Worm (Caenorhabditis elegans) whole organism, dauer: Measurements from ENCODE around the gene cyk-1.

ENCODE experiments used
- unc-62 ChIP-seq: sonication (generic microtip); optimal IDR thresholded peaks from 2 replicates; lab custom pipeline; 2017; ENCODE audit warnings: missing biosample characterization, missing genetic modification reagents, missing genetic modification characterization

cyk-1 gene

DNA sequence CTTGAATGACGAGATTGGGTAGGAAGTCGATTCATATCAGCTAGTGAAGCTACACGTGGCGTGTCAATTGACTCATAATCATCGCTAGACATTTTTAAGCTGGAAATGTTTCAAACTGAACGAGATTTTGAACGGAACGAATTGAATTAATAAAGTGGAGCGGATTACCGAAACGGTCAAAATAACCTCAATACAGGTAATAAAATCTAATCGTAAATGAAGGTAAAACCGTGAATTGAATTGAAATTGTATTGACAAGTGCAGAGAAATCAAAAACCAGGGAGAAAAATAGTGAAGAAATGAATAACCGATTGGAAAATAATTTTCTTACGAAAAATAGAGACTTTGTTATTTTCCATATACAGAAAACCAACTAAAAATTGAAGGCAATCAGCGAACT, at the start of gene cyk-1:
Gene cyk-1 (minus strand): TSS at position 101 of the 400 bp plus-strand sequence.
- no peak for TF ChIP-seq unc-62 (GFP tag; lab: Kevin White, UChicago)

DNA sequence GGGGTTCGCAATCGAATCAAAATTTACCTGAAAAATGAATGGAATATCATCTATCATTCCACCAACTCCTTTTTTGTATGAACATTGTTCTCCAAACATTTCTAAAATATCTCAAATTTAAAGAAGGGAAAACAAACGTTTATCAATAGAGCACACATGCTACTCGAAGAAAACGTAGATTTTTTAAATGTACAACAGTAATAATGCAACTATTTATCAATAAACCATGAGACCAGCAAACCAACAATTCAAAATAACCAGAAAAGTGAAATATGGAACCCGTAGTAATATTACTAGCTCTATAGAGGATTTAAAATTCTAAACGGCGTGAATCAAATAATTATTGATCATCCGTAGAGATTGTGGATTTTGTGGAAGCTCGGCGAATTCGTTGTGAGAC, 49.7 kb upstream of the cyk-1 start, which contains the start of gene ZK418.6:
Gene ZK418.6 (minus strand): TSS at position 101 of the 400 bp plus-strand sequence.
- no peak for TF ChIP-seq unc-62 (GFP tag; lab: Kevin White, UChicago)

DNA sequence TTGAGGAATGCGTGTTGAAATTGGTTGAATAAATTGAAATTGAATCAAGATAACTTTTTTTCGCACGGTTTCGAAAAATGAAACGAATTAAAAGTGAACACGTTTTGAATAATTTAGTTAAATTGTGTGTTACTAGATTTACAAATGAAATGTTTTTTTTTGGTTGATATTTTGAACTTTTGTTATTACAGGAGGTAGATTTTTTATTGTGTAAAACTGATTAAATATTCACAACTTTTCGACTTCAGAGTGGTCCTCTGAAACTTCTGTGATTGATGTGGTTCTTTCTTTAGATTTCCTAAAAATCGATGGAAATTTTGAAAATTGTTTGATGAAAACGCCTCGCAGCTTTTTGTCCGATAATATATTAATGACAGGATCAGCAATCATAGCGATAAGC, 47.4 kb upstream of the cyk-1 start, which contains the start of gene ZK418.13:
Gene ZK418.13 (minus strand): TSS at position 101 of the 400 bp plus-strand sequence.
- no peak for TF ChIP-seq unc-62 (GFP tag; lab: Kevin White, UChicago)

DNA sequence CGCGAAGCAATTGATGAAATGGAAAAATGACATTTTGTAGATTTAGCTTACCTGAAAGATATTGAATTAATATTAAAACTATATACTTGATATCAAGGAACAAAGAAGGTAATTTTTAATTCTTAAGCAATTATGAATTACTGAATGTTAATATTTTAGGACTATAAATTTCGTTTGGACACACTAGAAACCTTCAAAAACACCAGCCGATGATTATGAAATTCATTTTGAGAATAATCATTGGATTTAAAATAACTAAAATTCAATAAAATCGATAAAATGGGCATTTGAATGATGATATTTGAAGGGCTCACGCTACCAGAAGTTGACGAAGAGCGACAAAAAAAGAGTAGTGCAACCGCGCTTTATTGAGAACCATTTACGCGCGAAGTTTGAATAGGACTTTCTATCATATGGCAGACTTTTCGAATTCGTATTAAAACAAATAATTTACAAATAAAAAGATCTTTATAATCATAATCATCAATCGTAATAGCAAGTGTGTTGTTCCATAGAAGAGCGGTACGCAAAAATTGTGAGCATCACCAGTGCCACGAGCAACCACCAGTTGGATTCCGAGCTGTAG, 44.9 kb upstream of the cyk-1 start, which contains the start of gene ZK418.5:
Gene ZK418.5 (minus strand): TSS at position 51 of the 586 bp plus-strand sequence.
- TF ChIP-seq unc-62 (GFP tag; lab: Kevin White, UChicago), result no peak

DNA sequence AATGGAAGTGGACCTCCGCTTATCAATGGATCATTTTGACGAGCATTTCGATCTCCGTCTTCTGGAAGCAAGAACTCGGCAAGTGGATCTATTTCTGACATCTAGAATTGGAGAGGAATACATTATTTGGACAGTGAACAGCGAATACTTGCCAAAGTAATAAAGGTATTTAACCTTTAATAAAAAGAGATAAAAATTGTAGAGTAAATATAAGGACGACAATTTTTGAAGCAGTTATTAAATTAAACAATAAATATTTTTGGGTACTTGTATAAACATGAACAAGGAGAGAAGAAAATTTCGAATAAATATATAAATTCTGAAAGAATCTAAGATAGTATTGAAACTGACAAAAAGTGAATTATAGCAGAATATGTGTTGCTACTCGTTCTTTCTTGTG, 43.4 kb upstream of the cyk-1 start, which contains the start of gene lin-37:
Gene lin-37 (minus strand): TSS at position 101 of the 400 bp plus-strand sequence.
- no peak for TF ChIP-seq unc-62 (GFP tag; lab: Kevin White, UChicago)

DNA sequence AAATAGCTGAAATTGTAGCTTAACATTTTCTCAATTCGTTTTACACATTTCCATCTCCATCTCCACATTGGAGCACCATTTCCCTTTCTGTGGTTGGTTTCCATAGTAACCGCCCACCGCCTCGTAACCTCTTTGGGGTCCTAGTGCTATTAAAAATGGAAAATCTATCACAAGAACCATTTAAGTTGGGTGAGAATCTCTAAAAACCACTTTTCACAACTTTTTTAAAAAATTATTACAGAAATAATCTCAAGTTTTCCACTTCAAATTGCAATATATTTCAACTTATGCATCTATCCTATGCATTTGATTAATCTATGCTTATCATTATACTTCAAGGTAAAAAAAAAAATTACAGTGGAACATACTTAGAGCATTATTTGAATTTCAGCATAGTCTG, 41.0 kb upstream of the cyk-1 start, which contains the start of gene tmem-17:
Gene tmem-17 (plus strand): TSS at position 301 of the 400 bp plus-strand sequence.
- TF ChIP-seq unc-62 (GFP tag; lab: Kevin White, UChicago), result no peak

DNA sequence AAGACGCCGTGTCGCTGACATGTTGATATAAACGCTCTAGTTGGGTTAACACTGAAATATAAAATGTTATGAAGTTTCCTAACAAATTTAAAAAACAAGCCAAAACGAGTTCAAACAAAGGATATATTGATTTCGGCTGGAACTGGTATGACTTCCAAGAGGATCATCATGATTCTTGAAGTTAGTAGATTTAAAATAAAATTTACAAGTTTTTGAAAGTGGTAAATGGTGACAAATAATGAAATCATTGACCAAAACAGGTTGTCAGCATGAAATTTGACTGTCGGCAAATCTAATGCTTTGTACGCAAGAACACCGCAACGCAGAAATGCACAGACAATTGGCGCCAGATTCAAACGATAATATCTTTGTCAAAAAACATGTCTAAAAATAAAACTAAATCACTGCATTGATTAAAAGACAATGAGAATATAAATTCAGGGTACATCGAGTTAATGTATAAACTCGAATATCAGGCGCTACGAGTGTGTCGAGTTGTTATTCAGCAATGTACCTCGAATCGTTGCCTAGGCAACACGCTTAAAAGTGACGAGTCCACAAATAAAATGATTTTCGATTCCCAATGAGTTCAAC, 39.6 kb upstream of the cyk-1 start, which contains the start of the genes ubc-18 and R01H2.8:
Gene ubc-18 (minus strand): TSS at position 51 of the 594 bp plus-strand sequence.
Gene R01H2.8 (plus strand): TSS at position 544 of the 594 bp plus-strand sequence.
- TF ChIP-seq unc-62 (GFP tag; lab: Kevin White, UChicago), result no peak

DNA sequence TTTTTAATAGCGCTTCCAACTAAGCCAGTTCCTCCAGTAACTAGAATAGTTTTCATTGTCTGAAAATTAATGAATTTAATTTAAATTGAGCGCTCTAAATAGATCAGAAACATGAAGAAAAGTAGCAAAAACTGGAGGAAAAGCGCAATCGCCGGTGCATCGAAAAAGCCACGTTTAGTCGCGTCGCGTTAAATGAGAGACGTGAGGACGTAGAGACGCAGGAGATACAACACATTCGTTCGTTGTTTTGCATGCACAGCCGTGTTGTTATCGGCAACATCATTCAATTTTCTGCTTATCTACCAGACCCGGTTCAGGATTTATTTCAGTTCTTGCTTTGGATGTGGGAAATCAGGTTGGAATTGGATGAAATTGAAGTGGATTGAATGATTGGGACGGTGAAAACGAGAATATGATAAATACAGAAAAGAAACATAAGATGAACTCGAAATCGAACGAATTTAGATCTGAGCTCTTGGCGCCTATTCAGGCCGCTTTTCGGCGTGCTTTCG, 38.4 kb upstream of the cyk-1 start, which contains the start of gene ger-1:
Gene ger-1 (minus strand): TSS at position 93 of the 512 bp plus-strand sequence.
- no peak for TF ChIP-seq unc-62 (GFP tag; lab: Kevin White, UChicago)

DNA sequence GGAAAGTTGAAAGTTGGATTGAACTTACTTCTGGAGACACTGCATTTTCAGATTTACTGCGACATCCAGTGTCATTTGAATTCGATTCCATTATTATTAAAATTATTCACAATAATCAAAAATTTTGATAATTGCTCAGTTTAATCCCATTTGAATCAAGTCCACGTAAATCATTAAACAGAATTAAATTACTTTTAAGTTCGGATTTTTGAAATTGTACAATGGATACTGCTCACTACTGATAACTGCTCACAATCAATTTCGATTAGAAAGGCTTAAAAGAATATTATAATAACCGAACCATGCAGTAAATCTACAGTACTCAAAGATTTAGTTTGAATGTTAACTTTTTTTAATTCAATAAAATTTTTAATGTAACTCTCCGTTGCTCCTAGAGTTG, 35.2 kb upstream of the cyk-1 start, which contains the start of gene R01H2.4:
Gene R01H2.4 (minus strand): TSS at position 101 of the 400 bp plus-strand sequence.
- TF ChIP-seq unc-62 (GFP tag; lab: Kevin White, UChicago), result no peak

DNA sequence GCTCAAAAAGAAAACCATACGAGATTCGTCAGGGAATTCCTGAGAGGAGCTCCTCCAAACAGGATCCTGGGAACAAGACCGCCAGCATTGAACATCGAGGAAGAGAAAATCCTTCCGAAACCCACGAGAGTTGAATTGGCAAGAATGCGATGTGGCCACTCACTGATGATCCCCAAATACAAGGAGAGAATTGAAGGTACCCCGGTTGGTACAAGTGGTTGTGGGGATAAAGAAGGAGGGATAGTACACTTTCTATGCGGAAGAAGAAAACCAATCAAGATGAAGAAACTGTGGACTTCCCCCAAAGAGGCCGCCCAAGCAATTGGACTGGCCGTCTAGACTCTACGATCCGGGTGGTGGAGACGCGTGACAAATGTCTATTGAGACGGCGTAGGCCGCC, 34.1 kb upstream of the cyk-1 start:
- TF ChIP-seq unc-62 (GFP tag; lab: Kevin White, UChicago), result no peak

DNA sequence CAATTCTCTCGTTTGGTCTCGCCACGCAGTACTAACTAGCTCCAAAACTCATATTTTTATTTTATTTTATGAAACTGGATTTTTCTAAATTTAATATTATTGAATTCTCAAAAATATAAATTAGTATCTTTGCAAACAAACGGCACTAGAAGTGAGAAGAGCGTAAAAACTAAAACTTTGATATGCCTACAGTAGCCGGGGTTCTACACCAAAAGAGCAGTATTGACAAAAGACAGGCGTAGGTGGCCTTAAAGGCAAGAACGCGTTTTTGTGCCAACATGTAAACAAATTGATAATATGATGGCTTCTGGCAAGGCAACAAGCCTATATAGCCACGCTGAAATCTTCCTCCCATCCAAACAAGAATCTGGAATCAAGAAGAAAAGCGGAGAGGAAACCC, 33.6 kb upstream of the cyk-1 start, which contains the start of gene R01H2.1:
Gene R01H2.1 (plus strand): TSS at position 301 of the 400 bp plus-strand sequence.
- TF ChIP-seq unc-62 (GFP tag; lab: Kevin White, UChicago), result no peak

DNA sequence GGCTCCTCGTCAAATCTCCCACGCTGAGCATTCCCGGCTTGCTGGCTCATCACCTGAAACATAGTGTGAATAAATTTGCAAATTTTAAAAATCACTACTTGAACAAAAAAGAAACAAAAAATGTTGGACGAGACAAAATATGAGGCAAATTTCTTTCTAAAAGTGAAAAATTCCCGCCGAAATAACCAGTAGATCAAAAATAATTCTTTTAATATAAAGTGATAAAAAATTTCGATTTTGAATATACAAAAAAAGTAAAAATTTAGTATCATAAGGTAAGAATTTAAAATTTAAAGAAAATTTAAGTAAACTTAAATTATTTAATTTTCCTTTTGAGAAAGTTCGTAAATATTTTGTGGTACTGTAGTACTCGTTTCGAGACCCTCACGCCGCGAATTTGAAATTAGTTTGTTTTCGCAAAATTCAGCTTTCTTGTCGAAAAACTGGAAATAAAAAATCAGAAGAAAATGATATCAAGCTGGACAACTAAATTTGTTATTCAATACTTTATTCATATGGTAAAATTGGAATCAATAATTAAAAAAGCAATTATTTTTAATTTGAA, 31.6 kb upstream of the cyk-1 start, which contains the start of gene egg-2:
Gene egg-2 (minus strand): TSS at position 53 of the 565 bp plus-strand sequence.
- no peak for TF ChIP-seq unc-62 (GFP tag; lab: Kevin White, UChicago)

DNA sequence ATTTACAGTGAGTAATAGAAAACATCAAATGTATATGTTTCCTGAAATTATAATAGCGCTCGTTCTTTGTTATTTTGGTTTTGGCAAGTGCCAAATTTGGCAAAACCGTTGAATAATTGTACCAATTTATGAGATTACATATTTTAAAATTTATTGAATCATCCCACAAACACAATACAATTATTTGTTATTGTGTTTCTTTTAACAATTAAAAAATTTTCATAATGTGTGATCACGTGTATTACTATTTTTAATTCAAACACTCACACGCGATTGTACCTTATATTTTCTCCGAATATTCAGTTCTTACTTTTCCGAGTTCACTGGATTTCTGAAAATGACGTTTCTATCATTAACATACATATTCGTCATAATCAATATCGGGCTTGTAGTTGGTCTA, 27.2 kb upstream of the cyk-1 start, which contains the start of gene R01H2.2:
Gene R01H2.2 (plus strand): TSS at position 301 of the 400 bp plus-strand sequence.
- no peak for TF ChIP-seq unc-62 (GFP tag; lab: Kevin White, UChicago)

DNA sequence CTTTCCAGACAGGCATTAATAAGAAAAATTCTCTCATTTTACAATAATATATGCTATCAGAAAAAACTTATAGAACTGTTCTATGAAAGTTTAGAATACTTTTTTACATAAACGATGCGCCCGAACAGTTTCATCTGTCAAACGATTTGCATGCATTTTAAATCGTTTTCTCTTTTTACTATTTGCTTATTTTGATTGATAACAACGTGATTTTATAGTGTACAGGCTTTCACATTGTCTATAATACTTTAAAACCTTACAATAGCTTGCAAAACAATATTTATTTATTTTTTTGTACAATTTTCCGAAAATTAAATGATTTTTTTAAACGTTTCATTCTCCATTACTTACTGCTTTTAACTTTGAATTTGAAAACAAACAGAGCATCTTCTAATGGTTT, 16.6 kb upstream of the cyk-1 start, which contains the start of gene R01H2.7:
Gene R01H2.7 (minus strand): TSS at position 101 of the 400 bp plus-strand sequence.
- no peak for TF ChIP-seq unc-62 (GFP tag; lab: Kevin White, UChicago)
